Worm (Caenorhabditis elegans): Measurements from ENCODE around the gene C44B11.6.

C44B11.6 gene

ce11 chrIII:3143657-3144056, 9.3 kb upstream of the C44B11.6 start, which contains the start of gene C44B11.4:
Gene C44B11.4, minus strand, starts transcription at chrIII:3143757.
- TF ChIP-seq tbx-2 (tag; optimal IDR thresholded peaks at IDR 0.05) (no peak), T23F11.4 (GFP tag; optimal IDR thresholded peaks at IDR 0.05) (no peak), nfya-1 (tag; optimal IDR thresholded peaks at IDR 0.05) (no peak), pag-3 (tag; optimal IDR thresholded peaks at IDR 0.05; ENCODE audit: borderline replicate concordance) (no peak), ref-2 (tag; optimal IDR thresholded peaks at IDR 0.05) (no peak), elt-4 (tag; optimal IDR thresholded peaks at IDR 0.05) (no peak), pqm-1 (tag; optimal IDR thresholded peaks at IDR 0.05) (no peak)

ce11 chrIII:3154968-3155367, 2.0 kb downstream of the C44B11.6 start, which contains the start of gene C44B11.1:
Gene C44B11.1, plus strand, starts transcription at chrIII:3155268.
- TF ChIP-seq pax-1 (tag; optimal IDR thresholded peaks at IDR 0.05), result no peak
- no peak for TF ChIP-seq ceh-30 (tag; optimal IDR thresholded peaks at IDR 0.05)
- TF ChIP-seq elt-2 (tag; optimal IDR thresholded peaks at IDR 0.05), result no peak
- TF ChIP-seq tbx-7 (tag; optimal IDR thresholded peaks at IDR 0.05), result no peak
- no peak for TF ChIP-seq gmeb-2 (tag; optimal IDR thresholded peaks at IDR 0.05)
- TF ChIP-seq tbx-2 (tag; optimal IDR thresholded peaks at IDR 0.05), result no peak
- TF ChIP-seq pat-9 (tag; optimal IDR thresholded peaks at IDR 0.05), result no peak
- no peak for TF ChIP-seq ceh-31 (tag; optimal IDR thresholded peaks at IDR 0.05)
- no peak for TF ChIP-seq dmd-4 (tag; optimal IDR thresholded peaks at IDR 0.05; ENCODE audit: borderline replicate concordance)

- no peak for TF ChIP-seq fkh-6 (tag; optimal IDR thresholded peaks at IDR 0.05)
- TF ChIP-seq ztf-16 (tag; optimal IDR thresholded peaks at IDR 0.05), result no peak
- TF ChIP-seq K02D7.2 (tag; optimal IDR thresholded peaks at IDR 0.05), result no peak
- TF ChIP-seq hlh-8 (tag; optimal IDR thresholded peaks at IDR 0.05), result no peak
- no peak for TF ChIP-seq lin-11 (tag; optimal IDR thresholded peaks at IDR 0.05)
- TF ChIP-seq T23F11.4 (GFP tag; optimal IDR thresholded peaks at IDR 0.05), result no peak
- no peak for TF ChIP-seq tbx-2 (tag; optimal IDR thresholded peaks at IDR 0.05)
- no peak for TF ChIP-seq zip-5 (tag; optimal IDR thresholded peaks at IDR 0.05)
- no peak for TF ChIP-seq pat-9 (tag; optimal IDR thresholded peaks at IDR 0.05)
- TF ChIP-seq pros-1 (tag; optimal IDR thresholded peaks at IDR 0.05), result no peak
- TF ChIP-seq C08G9.2 (tag; optimal IDR thresholded peaks at IDR 0.05), result no peak
- TF ChIP-seq tbx-7 (tag; optimal IDR thresholded peaks at IDR 0.05), result no peak
- no peak for TF ChIP-seq elt-4 (tag; optimal IDR thresholded peaks at IDR 0.05)
- no peak for TF ChIP-seq dmd-4 (tag; optimal IDR thresholded peaks at IDR 0.05; ENCODE audit: borderline replicate concordance)
- TF ChIP-seq dve-1 (tag; optimal IDR thresholded peaks at IDR 0.05), result no peak
- no peak for TF ChIP-seq ceh-2 (tag; optimal IDR thresholded peaks at IDR 0.05)
- no peak for TF ChIP-seq Y22D7AL.16 (tag; optimal IDR thresholded peaks at IDR 0.05)
- TF ChIP-seq pqm-1 (tag; optimal IDR thresholded peaks at IDR 0.05), result no peak
These were observed 7.5 kb downstream of the C44B11.6 start for ce11 chrIII:3160490-3160889.

ce11 chrIII:3161600-3161999, 8.7 kb downstream of the C44B11.6 start:
- TF ChIP-seq pha-2 (tag; optimal IDR thresholded peaks at IDR 0.05) (no peak), sox-2 (GFP tag; IDR thresholded peaks at IDR 0.05) (no peak), hlh-8 (tag; optimal IDR thresholded peaks at IDR 0.05) (no peak), lin-11 (tag; optimal IDR thresholded peaks at IDR 0.05) (no peak), F13H6.1 (tag; optimal IDR thresholded peaks at IDR 0.05) (no peak)

ce11 chrIII:3163448-3163847, 10.5 kb downstream of the C44B11.6 start:
- no peak for TF ChIP-seq unc-42 (tag; optimal IDR thresholded peaks at IDR 0.05)
- no peak for TF ChIP-seq ama-1 (optimal IDR thresholded peaks at IDR 0.05)
- TF ChIP-seq ceh-2 (tag; optimal IDR thresholded peaks at IDR 0.05), result no peak

- TF ChIP-seq lim-6 (tag; optimal IDR thresholded peaks at IDR 0.05) (no peak), C08G9.2 (tag; optimal IDR thresholded peaks at IDR 0.05) (no peak), nfya-1 (tag; optimal IDR thresholded peaks at IDR 0.05) (no peak), elt-4 (tag; optimal IDR thresholded peaks at IDR 0.05) (no peak), ceh-6 (GFP tag; optimal IDR thresholded peaks at IDR 0.05) (no peak), fax-1 (tag; optimal IDR thresholded peaks at IDR 0.05) (no peak), K02D7.2 (tag; optimal IDR thresholded peaks at IDR 0.05) (no peak), ttx-3 (tag; optimal IDR thresholded peaks at IDR 0.05) (no peak), rnt-1 (tag; optimal IDR thresholded peaks at IDR 0.05) (no peak), nhr-232 (tag; optimal IDR thresholded peaks at IDR 0.05) (no peak), unc-55 (GFP tag; optimal IDR thresholded peaks at IDR 0.05) (no peak), hlh-15 (tag; optimal IDR thresholded peaks at IDR 0.05) (no peak), fkh-10 (GFP tag; optimal IDR thresholded peaks at IDR 0.05) (no peak), ceh-31 (tag; optimal IDR thresholded peaks at IDR 0.05) (no peak), ama-1 (optimal IDR thresholded peaks at IDR 0.05) (no peak)
These were observed 12.4 kb downstream of the C44B11.6 start, which contains the start of gene R148.5 for ce11 chrIII:3165309-3165708. Gene R148.5, plus strand, starts transcription at chrIII:3165639.

Data from whole organism, late embryonic.